Worm (Caenorhabditis elegans) whole organism, midembryonic: Measurements from ENCODE around the gene fipr-4.

ENCODE experiments used
- flt-1 ChIP-seq: fragments of 200-800 bp; sonication (Bioruptor generic); IDR thresholded peaks from 2 replicates; pipeline ENCODE4 v1.3.6; 2022; ENCODE audit warnings: missing genetic modification characterization, missing compliant biosample characterization
- klf-2 ChIP-seq: fragments of 200-800 bp; sonication (Bioruptor generic); conservative IDR thresholded peaks from 2 replicates; pipeline ENCODE4 v1.3.6; 2022; ENCODE audit warnings: missing genetic modification reagents, missing genetic modification characterization, missing compliant biosample characterization
- med-1 ChIP-seq: sonication (generic microtip); optimal IDR thresholded peaks from 2 replicates; lab custom pipeline; 2017; ENCODE audit warnings: missing genetic modification characterization, mild to moderate bottlenecking, missing compliant biosample characterization, antibody characterized with exemption, missing genetic modification reagents; ENCODE audit not compliant: insufficient read depth
- ztf-23 ChIP-seq: fragments of 200-800 bp; sonication (Bioruptor generic); IDR thresholded peaks from 2 replicates; pipeline ENCODE4 v1.3.6; 2022; ENCODE audit warnings: missing genetic modification reagents, missing genetic modification characterization, missing compliant biosample characterization

- TF ChIP-seq ztf-23 (GFP tag; lab: Robert Waterston, UW): no peak
- no peak for TF ChIP-seq flt-1 (GFP tag; lab: Robert Waterston, UW)
- no peak for TF ChIP-seq med-1 (GFP tag; lab: Kevin White, UChicago)
- no peak for TF ChIP-seq klf-2 (GFP tag; lab: Robert Waterston, UW)
Measured at ce11 chrV:10212627-10213026, 15.6 kb downstream of the fipr-4 start, which contains the start of gene hpo-40.
